Worm (Caenorhabditis elegans) whole organism, L2 larva: ENCODE measurements around the gene zmp-1.

Experiments
- crh-2 ChIP-seq: sonication (generic microtip); optimal IDR thresholded peaks from 2 replicates; lab custom pipeline; 2017; ENCODE audit warnings: missing biosample characterization, missing genetic modification characterization
- nhr-11 ChIP-seq: fragments of 150-350 bp; optimal IDR thresholded peaks from 2 replicates; lab custom pipeline; 2014; ENCODE audit warnings: missing biosample characterization, missing genetic modification characterization
- unc-62 ChIP-seq: fragments of 150-350 bp; optimal IDR thresholded peaks from 2 replicates; lab custom pipeline; 2014; ENCODE audit warnings: missing biosample characterization, missing genetic modification reagents, missing genetic modification characterization
- zag-1 ChIP-seq: fragments of 150-350 bp; optimal IDR thresholded peaks from 2 replicates; lab custom pipeline; 2014; ENCODE audit warnings: missing biosample characterization, missing genetic modification characterization

ce11 chrIII:5930659-5931058 lies 2.1 kb downstream of the zmp-1 start:
- TF ChIP-seq zag-1 (no peak), nhr-11 (no peak), unc-62 (GFP tag; lab: Kevin White, UChicago) (no peak), crh-2 (tag; lab: Kevin White, UChicago) (no peak)
